Fruit fly (Drosophila melanogaster) whole organism, prepupa: Measurements from ENCODE around the gene CG13239.
A peak's percentile ranks its signal among the peaks of the same experiment; 100 is the strongest.

Experiments used
- Blimp-1 ChIP-seq: fragments of 200-800 bp; sonication (Bioruptor generic); optimal IDR thresholded peaks from 3 replicates; lab custom pipeline; 2017; ENCODE audit warnings: missing biosample characterization, missing genetic modification characterization, mild to moderate bottlenecking, moderate library complexity, missing genetic modification reagents
- CG10631 ChIP-seq: fragments of 200-800 bp; sonication (Bioruptor generic); optimal IDR thresholded peaks from 2 replicates; lab custom pipeline; 2016; ENCODE audit warnings: missing biosample characterization, missing genetic modification characterization
- CG10669 ChIP-seq: fragments of 200-800 bp; sonication (Bioruptor generic); optimal IDR thresholded peaks from 3 replicates; lab custom pipeline; 2018; ENCODE audit warnings: missing biosample characterization, mild to moderate bottlenecking, missing genetic modification characterization, moderate library complexity
- CG11762 ChIP-seq: fragments of 200-800 bp; sonication (Bioruptor generic); optimal IDR thresholded peaks from 3 replicates; lab custom pipeline; 2016; ENCODE audit warnings: missing biosample characterization, missing genetic modification characterization; ENCODE audit not compliant: insufficient read depth
- CG11902 ChIP-seq: fragments of 200-800 bp; sonication (Bioruptor generic); optimal IDR thresholded peaks from 3 replicates; lab custom pipeline; 2016; ENCODE audit warnings: missing biosample characterization, missing genetic modification characterization
- CG15336 ChIP-seq: fragments of 200-800 bp; sonication (Bioruptor generic); IDR thresholded peaks from 2 replicates; pipeline ENCODE4 v1.3.6; 2022; ENCODE audit warnings: missing biosample characterization, missing genetic modification characterization
- CG1621 ChIP-seq: fragments of 200-800 bp; sonication (Bioruptor generic); optimal IDR thresholded peaks from 3 replicates; lab custom pipeline; 2018; ENCODE audit warnings: missing biosample characterization, mild to moderate bottlenecking, missing genetic modification characterization
- CG3032 ChIP-seq: fragments of 200-800 bp; optimal IDR thresholded peaks from 2 replicates; lab custom pipeline; 2019; ENCODE audit warnings: missing biosample characterization, mild to moderate bottlenecking, missing genetic modification characterization, moderate library complexity
- CG32006 ChIP-seq: fragments of 200-800 bp; sonication (Bioruptor generic); optimal IDR thresholded peaks from 3 replicates; lab custom pipeline; 2017; ENCODE audit warnings: missing biosample characterization, mild to moderate bottlenecking, missing genetic modification characterization
- CG3919 ChIP-seq: fragments of 200-800 bp; sonication (Bioruptor generic); optimal IDR thresholded peaks from 3 replicates; lab custom pipeline; 2016; ENCODE audit warnings: missing biosample characterization, missing genetic modification characterization
- CG6163 ChIP-seq: fragments of 200-800 bp; sonication (Bioruptor generic); IDR thresholded peaks from 3 replicates; pipeline ENCODE4 v1.3.6; 2022; ENCODE audit warnings: missing biosample characterization, missing genetic modification characterization
- CG6276 ChIP-seq: fragments of 200-800 bp; sonication (Bioruptor generic); optimal IDR thresholded peaks from 2 replicates; lab custom pipeline; 2017; ENCODE audit warnings: missing biosample characterization, mild to moderate bottlenecking, missing genetic modification characterization
- CG6792 ChIP-seq: fragments of 200-800 bp; sonication (Bioruptor generic); optimal IDR thresholded peaks from 3 replicates; lab custom pipeline; 2016; ENCODE audit warnings: missing biosample characterization, missing genetic modification characterization
- CG6808 ChIP-seq: fragments of 200-800 bp; sonication (Bioruptor generic); optimal IDR thresholded peaks from 3 replicates; lab custom pipeline; 2017; ENCODE audit warnings: missing biosample characterization, missing genetic modification characterization, mild to moderate bottlenecking, moderate library complexity, missing genetic modification reagents
- CG6854 ChIP-seq: fragments of 200-800 bp; sonication (Bioruptor generic); optimal IDR thresholded peaks from 2 replicates; lab custom pipeline; 2017; ENCODE audit warnings: missing biosample characterization, mild to moderate bottlenecking, missing genetic modification characterization
- CG7368 ChIP-seq: fragments of 200-800 bp; sonication (Bioruptor generic); optimal IDR thresholded peaks from 3 replicates; lab custom pipeline; 2016; ENCODE audit warnings: missing biosample characterization, missing genetic modification characterization
- CG8119 ChIP-seq: fragments of 200-800 bp; sonication (Bioruptor generic); IDR thresholded peaks from 3 replicates; pipeline ENCODE4 v1.3.6; 2022; ENCODE audit warnings: missing biosample characterization, missing genetic modification characterization
- CG8319 ChIP-seq: fragments of 200-800 bp; sonication (Bioruptor generic); optimal IDR thresholded peaks from 3 replicates; lab custom pipeline; 2016; ENCODE audit warnings: missing biosample characterization, missing genetic modification characterization
- CG9139 ChIP-seq: fragments of 200-800 bp; sonication (Bioruptor generic); optimal IDR thresholded peaks from 3 replicates; lab custom pipeline; 2017; ENCODE audit warnings: missing biosample characterization, mild to moderate bottlenecking, missing genetic modification characterization
- Eip75B ChIP-seq: fragments of 200-800 bp; sonication (Bioruptor generic); optimal IDR thresholded peaks from 3 replicates; lab custom pipeline; 2016; ENCODE audit warnings: missing biosample characterization, missing genetic modification characterization
- Eip78C ChIP-seq: fragments of 200-800 bp; sonication (Bioruptor generic); peaks from one replicate; lab custom pipeline; 2016; ENCODE audit warnings: missing biosample characterization, missing genetic modification characterization
- Ets21C ChIP-seq: fragments of 200-800 bp; sonication (Bioruptor generic); optimal IDR thresholded peaks from 3 replicates; lab custom pipeline; 2016; ENCODE audit warnings: missing biosample characterization, missing genetic modification characterization
- Ets96B ChIP-seq: fragments of 200-800 bp; optimal IDR thresholded peaks from 2 replicates; lab custom pipeline; 2019; ENCODE audit warnings: missing biosample characterization, mild to moderate bottlenecking, missing genetic modification characterization, moderate library complexity
- Gug ChIP-seq: fragments of 200-800 bp; sonication (Bioruptor generic); IDR thresholded peaks from 2 replicates; pipeline ENCODE4 v1.3.6; 2022; ENCODE audit warnings: missing biosample characterization, missing genetic modification characterization
- Hr38 ChIP-seq: sonication (Bioruptor generic); optimal IDR thresholded peaks from 2 replicates; lab custom pipeline; 2016; ENCODE audit warnings: missing biosample characterization, missing genetic modification characterization
- Hr39 ChIP-seq: fragments of 200-800 bp; sonication (Bioruptor generic); optimal IDR thresholded peaks from 2 replicates; lab custom pipeline; 2016; ENCODE audit warnings: missing biosample characterization, missing genetic modification characterization
- Hr4 ChIP-seq: fragments of 200-800 bp; sonication (Bioruptor generic); optimal IDR thresholded peaks from 3 replicates; lab custom pipeline; 2016; ENCODE audit warnings: missing biosample characterization, missing genetic modification characterization
- Lpt ChIP-seq: fragments of 200-800 bp; sonication (Bioruptor generic); optimal IDR thresholded peaks from 3 replicates; lab custom pipeline; 2016; ENCODE audit warnings: missing biosample characterization, missing genetic modification characterization
- Met ChIP-seq: fragments of 200-800 bp; sonication (Bioruptor generic); optimal IDR thresholded peaks from 3 replicates; lab custom pipeline; 2016; ENCODE audit warnings: missing biosample characterization, missing genetic modification characterization
- OdsH ChIP-seq: fragments of 200-800 bp; sonication (Bioruptor generic); optimal IDR thresholded peaks from 3 replicates; lab custom pipeline; 2016; ENCODE audit warnings: missing biosample characterization, missing genetic modification characterization
- Smox ChIP-seq: fragments of 200-800 bp; sonication (Bioruptor generic); optimal IDR thresholded peaks from 3 replicates; lab custom pipeline; 2016; ENCODE audit warnings: missing biosample characterization, missing genetic modification characterization
- Sox15 ChIP-seq: fragments of 200-800 bp; sonication (Bioruptor generic); optimal IDR thresholded peaks from 3 replicates; lab custom pipeline; 2016; ENCODE audit warnings: missing biosample characterization, missing genetic modification characterization
- acj6 ChIP-seq: fragments of 200-800 bp; sonication (Bioruptor generic); optimal IDR thresholded peaks from 3 replicates; lab custom pipeline; 2016; ENCODE audit warnings: missing biosample characterization, missing genetic modification characterization
- dac ChIP-seq: fragments of 200-800 bp; sonication (Bioruptor generic); optimal IDR thresholded peaks from 2 replicates; lab custom pipeline; 2017; ENCODE audit warnings: missing biosample characterization, mild to moderate bottlenecking, missing genetic modification characterization
- dsx ChIP-seq: fragments of 200-800 bp; optimal IDR thresholded peaks from 3 replicates; lab custom pipeline; 2019; ENCODE audit warnings: missing biosample characterization, mild to moderate bottlenecking, missing genetic modification characterization, moderate library complexity; ENCODE audit not compliant: poor library complexity, severe bottlenecking
- eg ChIP-seq: fragments of 200-800 bp; sonication (Bioruptor generic); IDR thresholded peaks from 3 replicates; pipeline ENCODE4 v1.3.6; 2022; ENCODE audit warnings: missing biosample characterization, missing genetic modification characterization
- fkh ChIP-seq: fragments of 200-800 bp; sonication (Bioruptor generic); optimal IDR thresholded peaks from 3 replicates; lab custom pipeline; 2017; ENCODE audit warnings: missing biosample characterization, mild to moderate bottlenecking, missing genetic modification characterization, moderate library complexity
- lz ChIP-seq: fragments of 200-800 bp; sonication (Bioruptor generic); optimal IDR thresholded peaks from 3 replicates; lab custom pipeline; 2016; ENCODE audit warnings: missing biosample characterization, missing genetic modification characterization
- net ChIP-seq: fragments of 200-800 bp; sonication (Bioruptor generic); optimal IDR thresholded peaks from 3 replicates; lab custom pipeline; 2016; ENCODE audit warnings: missing biosample characterization, missing genetic modification characterization
- spab ChIP-seq: fragments of 200-800 bp; sonication (Bioruptor generic); optimal IDR thresholded peaks from 2 replicates; lab custom pipeline; 2017; ENCODE audit warnings: missing biosample characterization, mild to moderate bottlenecking, missing genetic modification characterization, missing genetic modification reagents
- svp ChIP-seq: fragments of 200-800 bp; sonication (Bioruptor generic); peaks from one replicate; lab custom pipeline; 2016; ENCODE audit warnings: missing biosample characterization, missing genetic modification characterization
- vri ChIP-seq: fragments of 200-800 bp; sonication (Bioruptor generic); optimal IDR thresholded peaks from 3 replicates; lab custom pipeline; 2016; ENCODE audit warnings: missing biosample characterization, mild to moderate bottlenecking, missing genetic modification characterization

Gene CG13239

dm6 chr3L:22837651-22838614 lies 22.7 kb upstream of the CG13239 start:
- TF ChIP-seq Gug (GFP tag; lab: Robert Waterston, UW), result no peak
- peak; percentile 55 for TF ChIP-seq eg
- TF ChIP-seq dsx (GFP tag; lab: Kevin White, UChicago), result peak; percentile 66
- peak; percentile 82 for TF ChIP-seq fkh
- TF ChIP-seq net, result peak; percentile 30
- peak; percentile 27; the same call in 1 of the 3 replicates for TF ChIP-seq CG8119 (GFP tag; lab: Robert Waterston, UW)
- TF ChIP-seq Lpt (GFP tag; lab: Kevin White, UChicago), result peak; percentile 19
- peak; percentile 42; the same call in 1 of the 2 replicates for TF ChIP-seq CG15336 (GFP tag; lab: Robert Waterston, UW)
- no peak for TF ChIP-seq acj6 (GFP tag; lab: Kevin White, UChicago)
- TF ChIP-seq CG9139 (GFP tag; lab: Kevin White, UChicago), result no peak
- TF ChIP-seq CG7368, result no peak
- TF ChIP-seq Sox15 (GFP tag; lab: Kevin White, UChicago), result no peak
- TF ChIP-seq CG8319 (GFP tag; lab: Kevin White, UChicago), result no peak
- TF ChIP-seq CG6276 (GFP tag; lab: Kevin White, UChicago), result peak; percentile 40
- TF ChIP-seq Ets96B (tag; lab: Kevin White, UChicago), result no peak
- TF ChIP-seq CG3032 (tag; lab: Kevin White, UChicago), result no peak
- peak; percentile 23 for TF ChIP-seq CG6854
- no peak for TF ChIP-seq CG10669 (GFP tag; lab: Kevin White, UChicago)
- TF ChIP-seq Met, result no peak
- no peak for TF ChIP-seq Smox
- peak; percentile 97 for TF ChIP-seq vri (GFP tag; lab: Kevin White, UChicago)
- TF ChIP-seq CG6792 (GFP tag; lab: Kevin White, UChicago), result no peak
- no peak for TF ChIP-seq OdsH (GFP tag; lab: Kevin White, UChicago)
- peak; percentile 11 for TF ChIP-seq CG32006 (GFP tag; lab: Kevin White, UChicago)
- no peak for TF ChIP-seq CG11762 (GFP tag; lab: Kevin White, UChicago)
- TF ChIP-seq svp (GFP tag; lab: Kevin White, UChicago), result peak; percentile 62
- TF ChIP-seq CG6163, result peak; percentile 56
- TF ChIP-seq Hr38, result no peak
- TF ChIP-seq Eip75B, result no peak
- TF ChIP-seq CG10631 (GFP tag; lab: Kevin White, UChicago), result no peak
- TF ChIP-seq CG1621 (tag; lab: Kevin White, UChicago), result no peak
- TF ChIP-seq dac (GFP tag; lab: Kevin White, UChicago), result no peak
- TF ChIP-seq lz, result no peak
- TF ChIP-seq Blimp-1 (GFP tag; lab: Kevin White, UChicago), result no peak
- no peak for TF ChIP-seq Ets21C (GFP tag; lab: Kevin White, UChicago)
- TF ChIP-seq Eip78C (GFP tag; lab: Kevin White, UChicago), result peak; percentile 47
- TF ChIP-seq CG11902 (GFP tag; lab: Kevin White, UChicago), result no peak
- TF ChIP-seq CG3919, result no peak
- TF ChIP-seq CG6808, result peak; percentile 1
- TF ChIP-seq spab (GFP tag; lab: Kevin White, UChicago), result no peak
- no peak for TF ChIP-seq Hr4

- TF ChIP-seq vri (GFP tag; lab: Kevin White, UChicago) (peak; percentile 87), Hr39 (GFP tag; lab: Kevin White, UChicago) (no peak), svp (GFP tag; lab: Kevin White, UChicago) (peak; percentile 87)
These were observed 21.3 kb upstream of the CG13239 start for dm6 chr3L:22839243-22839642.
